Worm (Caenorhabditis elegans) whole organism, L3 larva: ENCODE measurements around the gene str-254.

Source experiments
- aly-2 ChIP-seq: fragments of 150-350 bp; optimal IDR thresholded peaks from 2 replicates; lab custom pipeline; 2014; ENCODE audit warnings: missing biosample characterization, missing genetic modification characterization
- ceh-16 ChIP-seq: sonication (generic microtip); optimal IDR thresholded peaks from 2 replicates; lab custom pipeline; 2017; ENCODE audit warnings: missing biosample characterization, missing genetic modification characterization
- nhr-12 ChIP-seq: fragments of 150-350 bp; optimal IDR thresholded peaks from 2 replicates; lab custom pipeline; 2014; ENCODE audit warnings: missing biosample characterization, missing genetic modification characterization

ce11 chrV:16175227-16175626 is 22.0 kb upstream of the str-254 start:
- no peak for TF ChIP-seq aly-2 (tag; lab: Kevin White, UChicago)
- TF ChIP-seq ceh-16: no peak
- TF ChIP-seq nhr-12 (tag; lab: Kevin White, UChicago): no peak
